Worm (Caenorhabditis elegans): ENCODE measurements around the gene lpin-1.

The lpin-1 gene

DNA sequence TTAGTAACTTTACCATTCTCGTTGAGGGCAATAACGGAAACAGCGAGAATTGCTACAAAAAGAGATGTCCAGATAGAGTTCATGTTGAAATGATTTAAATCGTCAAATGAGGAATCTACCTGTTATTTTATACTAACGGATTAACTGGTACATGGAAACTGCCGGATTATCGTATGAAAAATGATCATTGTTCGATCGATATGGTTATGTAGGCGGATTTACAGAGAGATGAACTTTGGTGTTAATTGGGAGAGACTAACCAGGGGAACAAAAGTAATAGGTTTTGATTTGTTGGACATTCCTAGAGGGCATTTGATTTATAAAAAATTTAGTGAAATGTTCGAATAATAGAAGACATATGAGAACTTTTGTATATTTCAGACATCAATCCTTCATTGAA is 42.1 kb downstream of the lpin-1 start, which contains the start of gene spig-9:
Gene spig-9, minus strand, starts transcription at position 101 of the 400 bp plus-strand sequence.
- TF ChIP-seq mdl-1 (tag; optimal IDR thresholded peaks at IDR 0.05) (no peak), irx-1 (tag; optimal IDR thresholded peaks at IDR 0.05) (no peak), elt-3 (tag; optimal IDR thresholded peaks at IDR 0.05) (no peak), sptf-1 (tag; optimal IDR thresholded peaks at IDR 0.05) (no peak), pqm-1 (tag; optimal IDR thresholded peaks at IDR 0.05) (no peak), sox-4 (tag; optimal IDR thresholded peaks at IDR 0.05) (no peak), sup-37 (GFP tag; optimal IDR thresholded peaks at IDR 0.05) (no peak), nhr-47 (tag; optimal IDR thresholded peaks at IDR 0.05) (no peak), mep-1 (tag; optimal IDR thresholded peaks at IDR 0.05) (no peak), skn-1 (tag; optimal IDR thresholded peaks at IDR 0.05) (no peak), nhr-71 (tag; optimal IDR thresholded peaks at IDR 0.05) (no peak), dsc-1 (tag; optimal IDR thresholded peaks at IDR 0.05) (no peak), C34B4.2 (tag; optimal IDR thresholded peaks at IDR 0.05) (no peak), nhr-84 (tag; optimal IDR thresholded peaks at IDR 0.05) (no peak)

ce11 chrV:13609806-13610205 is 44.1 kb downstream of the lpin-1 start:
- TF ChIP-seq blmp-1 (tag; optimal IDR thresholded peaks at IDR 0.05) = peak; percentile 61
- no peak for TF ChIP-seq lin-35 (GFP tag; optimal IDR thresholded peaks at IDR 0.05)

DNA sequence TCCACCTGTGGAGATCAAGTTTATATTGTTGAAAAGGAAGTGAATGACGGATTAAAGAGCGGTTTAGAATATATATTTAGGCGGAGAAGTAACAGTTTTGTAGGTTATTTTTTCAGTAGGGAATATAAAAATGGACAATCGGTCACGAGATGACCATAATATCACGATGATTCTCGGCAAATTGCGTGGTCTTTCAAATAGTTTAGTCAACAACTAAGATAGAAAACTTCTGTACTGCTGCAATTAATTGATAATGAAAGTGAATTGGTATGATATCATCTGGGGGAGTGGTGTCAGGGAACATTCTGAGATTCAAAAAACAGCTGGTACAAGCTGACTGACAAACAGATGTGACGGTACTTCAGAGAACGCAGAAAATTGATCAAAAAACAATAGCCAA is 45.4 kb downstream of the lpin-1 start:
- TF ChIP-seq ztf-11 (tag; optimal IDR thresholded peaks at IDR 0.05) (no peak), sptf-1 (tag; optimal IDR thresholded peaks at IDR 0.05) (no peak), nhr-90 (tag; optimal IDR thresholded peaks at IDR 0.05; ENCODE audit: poor library complexity) (peak; percentile 15), ceh-82 (tag; optimal IDR thresholded peaks at IDR 0.05) (no peak), skn-1 (tag; optimal IDR thresholded peaks at IDR 0.05) (no peak), elt-2 (tag; optimal IDR thresholded peaks at IDR 0.05) (no peak), isw-1 (GFP tag; IDR thresholded peaks at IDR 0.05) (no peak), ztf-4 (tag; optimal IDR thresholded peaks at IDR 0.05) (no peak), fkh-10 (GFP tag; optimal IDR thresholded peaks at IDR 0.05) (no peak), hlh-17 (GFP tag; optimal IDR thresholded peaks at IDR 0.05; ENCODE audit: borderline replicate concordance) (no peak), Y116A8C.19 (tag; optimal IDR thresholded peaks at IDR 0.05; ENCODE audit: borderline replicate concordance) (no peak), alr-1 (tag; optimal IDR thresholded peaks at IDR 0.05; ENCODE audit: borderline replicate concordance) (no peak), lin-39 (tag; optimal IDR thresholded peaks at IDR 0.05) (no peak), lin-15B (tag; optimal IDR thresholded peaks at IDR 0.05) (no peak), snu-23 (GFP tag; optimal IDR thresholded peaks at IDR 0.05) (peak; percentile 46), mab-9 (GFP tag; IDR thresholded peaks at IDR 0.05) (no peak), lin-14 (GFP tag; optimal IDR thresholded peaks at IDR 0.05) (no peak), nhr-76 (tag; optimal IDR thresholded peaks at IDR 0.05) (no peak), tlp-1 (tag; optimal IDR thresholded peaks at IDR 0.05) (no peak), nhr-71 (tag; optimal IDR thresholded peaks at IDR 0.05) (peak; percentile 44), snpc-4 (tag; optimal IDR thresholded peaks at IDR 0.05) (no peak), pag-3 (tag; optimal IDR thresholded peaks at IDR 0.05; ENCODE audit: borderline replicate concordance, insufficient read depth) (no peak), hlh-4 (tag; optimal IDR thresholded peaks at IDR 0.05) (no peak), nhr-28 (tag; optimal IDR thresholded peaks at IDR 0.05) (no peak), sox-4 (tag; optimal IDR thresholded peaks at IDR 0.05) (no peak), jun-1 (tag; optimal IDR thresholded peaks at IDR 0.05) (no peak), nhr-19 (GFP tag; conservative IDR thresholded peaks at IDR 0.05) (peak; percentile 20; the same call in 1 of the 2 replicates), rnt-1 (tag; optimal IDR thresholded peaks at IDR 0.05) (no peak), nhr-237 (tag; optimal IDR thresholded peaks at IDR 0.05) (no peak), aha-1 (tag; optimal IDR thresholded peaks at IDR 0.05) (no peak), unc-30 (tag; optimal IDR thresholded peaks at IDR 0.05) (no peak), lin-35 (GFP tag; optimal IDR thresholded peaks at IDR 0.05) (peak in 1 of 2 experiments; percentile 42), pqm-1 (tag; optimal IDR thresholded peaks at IDR 0.05) (no peak), zag-1 (tag; optimal IDR thresholded peaks at IDR 0.05) (no peak), zip-4 (GFP tag; optimal IDR thresholded peaks at IDR 0.05) (no peak), efl-1 (optimal IDR thresholded peaks at IDR 0.05) (no peak), efl-1 (GFP tag; optimal IDR thresholded peaks at IDR 0.05 in 1 of 2) (no peak), tbx-2 (tag; optimal IDR thresholded peaks at IDR 0.05) (peak; percentile 33), mef-2 (tag; optimal IDR thresholded peaks at IDR 0.05) (no peak), ceh-63 (GFP tag; optimal IDR thresholded peaks at IDR 0.05) (no peak)
